Fruit fly (Drosophila melanogaster): ENCODE measurements around the gene mRpL47.

mRpL47 gene

DNA sequence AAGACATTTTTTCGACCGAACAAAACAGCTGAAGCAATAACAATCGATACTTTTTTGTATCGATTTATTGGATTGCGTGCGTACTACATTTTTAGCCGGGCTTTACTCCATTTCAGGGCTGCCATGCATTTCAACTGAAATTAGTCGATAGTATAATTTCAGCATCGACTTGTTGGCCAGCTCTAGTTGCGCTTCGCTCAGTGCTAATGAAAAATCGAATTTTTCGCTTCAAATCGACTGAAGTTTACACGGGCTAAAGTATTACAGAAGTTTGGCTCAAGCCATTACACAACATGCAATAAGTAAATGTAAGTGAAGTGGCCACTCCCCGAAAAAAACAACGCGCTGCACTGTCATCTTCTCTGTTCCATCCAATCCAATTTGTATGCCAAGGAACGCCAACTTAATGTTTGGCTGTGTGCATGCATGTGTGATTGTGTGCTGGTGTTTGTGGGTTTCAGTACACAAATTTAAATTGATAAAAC lies at the start of gene mRpL47, which contains the start of the genes CG8176 and Kdm3:
TSS of gene mRpL47 (minus strand) at position 49 of the 485 bp plus-strand sequence.
TSS of gene CG8176 (plus strand) at position 148 of the 485 bp plus-strand sequence.
TSS of gene Kdm3 (plus strand) at position 148 of the 485 bp plus-strand sequence.
- no peak for TF ChIP-seq bowl (GFP tag; IDR thresholded peaks at IDR 0.05)
- TF ChIP-seq jumu (GFP tag; optimal IDR thresholded peaks at IDR 0.05) = peak; percentile 91
- TF ChIP-seq CG3726 (GFP tag; IDR thresholded peaks at IDR 0.05) = no peak
- TF ChIP-seq bcd (GFP tag; optimal IDR thresholded peaks at IDR 0.05) = no peak
- no peak for TF ChIP-seq sr (GFP tag; IDR thresholded peaks at IDR 0.05)
- no peak for TF ChIP-seq sens-2 (GFP tag; IDR thresholded peaks at IDR 0.05)
- no peak for TF ChIP-seq fd64A (GFP tag; optimal IDR thresholded peaks at IDR 0.05)
- peak; percentile 78 for TF ChIP-seq dpn (GFP tag; optimal IDR thresholded peaks at IDR 0.05)
- TF ChIP-seq fd3F (GFP tag; optimal IDR thresholded peaks at IDR 0.05) = no peak
- TF ChIP-seq CG2678 (tag; optimal IDR thresholded peaks at IDR 0.05) = peak; percentile 43
- TF ChIP-seq E2f1 (GFP tag; IDR thresholded peaks at IDR 0.05) = no peak
- TF ChIP-seq eve (GFP tag; optimal IDR thresholded peaks at IDR 0.05) = no peak
- TF ChIP-seq mam (GFP tag; optimal IDR thresholded peaks at IDR 0.05) = peak; percentile 90
- TF ChIP-seq Chrac-16 (GFP tag; optimal IDR thresholded peaks at IDR 0.05) = peak; percentile 36
- no peak for TF ChIP-seq jigr1 (GFP tag; IDR thresholded peaks at IDR 0.05)
- no peak for TF ChIP-seq CG43689 (GFP tag; IDR thresholded peaks at IDR 0.05)
- no peak for TF ChIP-seq danr (GFP tag; IDR thresholded peaks at IDR 0.05)
- no peak for TF ChIP-seq Opbp (GFP tag; IDR thresholded peaks at IDR 0.05; ENCODE audit: partially characterized antibody)
- TF ChIP-seq CG3065 (GFP tag; optimal IDR thresholded peaks at IDR 0.05) = no peak
- TF ChIP-seq CG10147 (GFP tag; optimal IDR thresholded peaks at IDR 0.05) = peak; percentile 47
- TF ChIP-seq Hr78 (GFP tag; optimal IDR thresholded peaks at IDR 0.05) = no peak
- TF ChIP-seq CG4617 (GFP tag; optimal IDR thresholded peaks at IDR 0.05; ENCODE audit: borderline replicate concordance) = peak; percentile 97
- no peak for TF ChIP-seq sna (GFP tag; IDR thresholded peaks at IDR 0.05; ENCODE audit: partially characterized antibody)
- TF ChIP-seq lov (optimal IDR thresholded peaks at IDR 0.05) = no peak
- no peak for TF ChIP-seq lov (GFP tag; IDR thresholded peaks at IDR 0.05)
- TF ChIP-seq NfI (GFP tag; optimal IDR thresholded peaks at IDR 0.05) = peak; percentile 61
- TF ChIP-seq CG7786 (GFP tag; optimal IDR thresholded peaks at IDR 0.05) = peak; percentile 72
- no peak for TF ChIP-seq run (tag; optimal IDR thresholded peaks at IDR 0.05)
- TF ChIP-seq slbo (GFP tag; IDR thresholded peaks at IDR 0.05) = no peak
- TF ChIP-seq mld (GFP tag; IDR thresholded peaks at IDR 0.05; ENCODE audit: partially characterized antibody) = no peak
- TF ChIP-seq ems (GFP tag; optimal IDR thresholded peaks at IDR 0.05) = peak; percentile 35
- TF ChIP-seq Tbp (GFP tag; optimal IDR thresholded peaks at IDR 0.05) = no peak
- peak; percentile 16 for TF ChIP-seq da (GFP tag; optimal IDR thresholded peaks at IDR 0.05)
- TF ChIP-seq CG12769 (tag; optimal IDR thresholded peaks at IDR 0.05) = peak; percentile 83
- no peak for TF ChIP-seq CG17359 (tag; optimal IDR thresholded peaks at IDR 0.05)
- no peak for TF ChIP-seq CG34224 (GFP tag; IDR thresholded peaks at IDR 0.05; ENCODE audit: partially characterized antibody)
- no peak for TF ChIP-seq Dbx (GFP tag; IDR thresholded peaks at IDR 0.05)
- peak; percentile 47 for TF ChIP-seq CrebB (tag; optimal IDR thresholded peaks at IDR 0.05)
- TF ChIP-seq CG9797 (GFP tag; optimal IDR thresholded peaks at IDR 0.05) = peak; percentile 81
- TF ChIP-seq CG1792 (GFP tag; optimal IDR thresholded peaks at IDR 0.05) = peak; percentile 74
- TF ChIP-seq sug (tag; optimal IDR thresholded peaks at IDR 0.05) = peak; percentile 74
- TF ChIP-seq Scr (GFP tag; IDR thresholded peaks at IDR 0.05; ENCODE audit: partially characterized antibody) = no peak
- no peak for TF ChIP-seq chm (GFP tag; IDR thresholded peaks at IDR 0.05)
- no peak for TF ChIP-seq CG10462 (GFP tag; optimal IDR thresholded peaks at IDR 0.05)
- TF ChIP-seq CG2120 (GFP tag; optimal IDR thresholded peaks at IDR 0.05) = peak; percentile 89
- TF ChIP-seq dysf (GFP tag; IDR thresholded peaks at IDR 0.05) = no peak
- TF ChIP-seq CG8388 (GFP tag; optimal IDR thresholded peaks at IDR 0.05) = no peak
- peak; percentile 58 for TF ChIP-seq schlank (tag; optimal IDR thresholded peaks at IDR 0.05)
- peak; percentile 21 for TF ChIP-seq CG17802 (tag; optimal IDR thresholded peaks at IDR 0.05)
- TF ChIP-seq sens (GFP tag) = peak; percentile 93
- TF ChIP-seq Fer2 (tag; optimal IDR thresholded peaks at IDR 0.05) = peak; percentile 10
- peak; percentile 28 for TF ChIP-seq twi (tag; optimal IDR thresholded peaks at IDR 0.05)
